Fruit fly (Drosophila melanogaster): Measurements from ENCODE around the gene VAChT.

Gene VAChT

dm6 chr3R:18743270-18743922 is 38.1 kb downstream of the VAChT start, which contains the start of gene Mekk1 (continued):
- TF ChIP-seq Jarid2 (GFP tag; optimal IDR thresholded peaks at IDR 0.05) = peak; percentile 72
- TF ChIP-seq chif (GFP tag; optimal IDR thresholded peaks at IDR 0.05) = peak in 1 of 2 experiments; percentile 13
- TF ChIP-seq CG18619 (GFP tag; optimal IDR thresholded peaks at IDR 0.05) = peak; percentile 13
- no peak for TF ChIP-seq repo (GFP tag; optimal IDR thresholded peaks at IDR 0.05)
- TF ChIP-seq jumu (GFP tag; optimal IDR thresholded peaks at IDR 0.05) = peak; percentile 53
- TF ChIP-seq Antp (GFP tag; optimal IDR thresholded peaks at IDR 0.05) = peak; percentile 31
- TF ChIP-seq cg (GFP tag; optimal IDR thresholded peaks at IDR 0.05) = peak; percentile 69
- no peak for TF ChIP-seq zf30C (GFP tag; optimal IDR thresholded peaks at IDR 0.05)
- peak; percentile 47 for TF ChIP-seq CG9215 (GFP tag; IDR thresholded peaks at IDR 0.05)
- peak; percentile 69 for TF ChIP-seq CG13894 (tag; optimal IDR thresholded peaks at IDR 0.05)
- TF ChIP-seq CG9437 (GFP tag; optimal IDR thresholded peaks at IDR 0.05) = peak; percentile 18
- peak; percentile 9 for TF ChIP-seq pnt (GFP tag; optimal IDR thresholded peaks at IDR 0.05)
- TF ChIP-seq sens (GFP tag) = peak; percentile 86
- TF ChIP-seq CG6813 (GFP tag; optimal IDR thresholded peaks at IDR 0.05) = no peak
- peak; percentile 62 for TF ChIP-seq nom (GFP tag; optimal IDR thresholded peaks at IDR 0.05)
- peak; percentile 17 for TF ChIP-seq CG13296 (GFP tag; optimal IDR thresholded peaks at IDR 0.05)
- no peak for TF ChIP-seq Ada2b (GFP tag; IDR thresholded peaks at IDR 0.05)
- peak; percentile 53; the same call in 1 of the 2 replicates for TF ChIP-seq hbn (GFP tag; IDR thresholded peaks at IDR 0.05; ENCODE audit: partially characterized antibody)
- TF ChIP-seq CG10654 (GFP tag; optimal IDR thresholded peaks at IDR 0.05) = peak; percentile 6
- peak; percentile 4 for TF ChIP-seq Oli (tag; optimal IDR thresholded peaks at IDR 0.05)
- TF ChIP-seq D19A (tag; optimal IDR thresholded peaks at IDR 0.05) = no peak
- TF ChIP-seq lov (optimal IDR thresholded peaks at IDR 0.05) = no peak
- TF ChIP-seq lov (GFP tag; IDR thresholded peaks at IDR 0.05) = no peak
- peak; percentile 21 for TF ChIP-seq Hmx (GFP tag; optimal IDR thresholded peaks at IDR 0.05)
- no peak for TF ChIP-seq Hand (GFP tag; optimal IDR thresholded peaks at IDR 0.05)
- no peak for TF ChIP-seq NC2α (GFP tag; optimal IDR thresholded peaks at IDR 0.05)
- no peak for TF ChIP-seq corto (GFP tag; optimal IDR thresholded peaks at IDR 0.05)
- TF ChIP-seq kah (GFP tag; optimal IDR thresholded peaks at IDR 0.05) = no peak
- peak; percentile 25 for TF ChIP-seq bcd (GFP tag; optimal IDR thresholded peaks at IDR 0.05)
- TF ChIP-seq CG7786 (GFP tag; optimal IDR thresholded peaks at IDR 0.05) = peak; percentile 51
- no peak for TF ChIP-seq CG3065 (GFP tag; optimal IDR thresholded peaks at IDR 0.05)
- TF ChIP-seq CHES-1-like (GFP tag; optimal IDR thresholded peaks at IDR 0.05) = peak; percentile 50
- TF ChIP-seq bigmax (GFP tag; optimal IDR thresholded peaks at IDR 0.05) = no peak
- peak; percentile 29 for TF ChIP-seq gsb-n (tag; optimal IDR thresholded peaks at IDR 0.05)
- TF ChIP-seq bab2 (GFP tag; optimal IDR thresholded peaks at IDR 0.05) = peak; percentile 40
- TF ChIP-seq Eip74EF (GFP tag; optimal IDR thresholded peaks at IDR 0.05) = no peak
- peak; percentile 0 for TF ChIP-seq cwo (GFP tag; optimal IDR thresholded peaks at IDR 0.05)
- no peak for TF ChIP-seq CG11723 (GFP tag; optimal IDR thresholded peaks at IDR 0.05)
- TF ChIP-seq zfh2 (GFP tag; optimal IDR thresholded peaks at IDR 0.05) = peak; percentile 64
- peak; percentile 79 for TF ChIP-seq CG2120 (GFP tag; optimal IDR thresholded peaks at IDR 0.05)
- peak; percentile 42 for TF ChIP-seq Chrac-16 (GFP tag; optimal IDR thresholded peaks at IDR 0.05)
- no peak for TF ChIP-seq gsb (GFP tag; IDR thresholded peaks at IDR 0.05)
- TF ChIP-seq zfh1 (GFP tag; IDR thresholded peaks at IDR 0.05) = no peak
- TF ChIP-seq Bgb (GFP tag; IDR thresholded peaks at IDR 0.05; ENCODE audit: partially characterized antibody) = peak; percentile 51; the same call in 1 of the 2 replicates
- TF ChIP-seq CG32772 (GFP tag; IDR thresholded peaks at IDR 0.05) = no peak
- TF ChIP-seq Hsf (GFP tag; optimal IDR thresholded peaks at IDR 0.05) = peak; percentile 57
- TF ChIP-seq PHDP (tag; optimal IDR thresholded peaks at IDR 0.05) = peak; percentile 43
- TF ChIP-seq Dll (GFP tag; IDR thresholded peaks at IDR 0.05; ENCODE audit: partially characterized antibody) = peak; percentile 77
- peak; percentile 4 for TF ChIP-seq CG18011 (GFP tag; optimal IDR thresholded peaks at IDR 0.05)

Measured in whole organism, embryonic.